Worm (Caenorhabditis elegans) whole organism, L1 larva: Measurements from ENCODE around the gene arr-1.
A peak's percentile ranks its signal among the peaks of the same experiment; 100 is the strongest.

Experiments
- C04F5.9 ChIP-seq: sonication (generic microtip); optimal IDR thresholded peaks from 2 replicates; lab custom pipeline; 2016; ENCODE audit warnings: missing genetic modification characterization, missing compliant biosample characterization
- C34B4.2 ChIP-seq: sonication (generic microtip); optimal IDR thresholded peaks from 2 replicates; lab custom pipeline; 2017; ENCODE audit warnings: mild to moderate bottlenecking, missing genetic modification characterization, missing compliant biosample characterization
- F16B12.6 ChIP-seq: fragments of 150-350 bp; optimal IDR thresholded peaks from 2 replicates; lab custom pipeline; 2014; ENCODE audit warnings: missing biosample characterization, missing genetic modification characterization
- aly-2 ChIP-seq: fragments of 150-350 bp; optimal IDR thresholded peaks from 2 replicates; lab custom pipeline; 2014; ENCODE audit warnings: missing biosample characterization, missing genetic modification characterization
- blmp-1 ChIP-seq: fragments of 150-350 bp; optimal IDR thresholded peaks from 2 replicates; lab custom pipeline; 2014; ENCODE audit warnings: missing biosample characterization, missing genetic modification characterization
- ceh-82 ChIP-seq, 3 experiments: fragments of 150-350 bp in 1 of 3; sonication (generic microtip) in 2 of 3; optimal IDR thresholded peaks; 2 replicates each; lab custom pipeline; 2014 to 2017; ENCODE audit warnings: missing biosample characterization in 3 of 3, missing genetic modification characterization in 3 of 3
- ceh-88 ChIP-seq: fragments of 200-800 bp; sonication (Bioruptor generic); IDR thresholded peaks from 2 replicates; pipeline ENCODE4 v1.3.6; 2022; ENCODE audit warnings: missing genetic modification characterization, missing compliant biosample characterization
- dpl-1 ChIP-seq, 3 experiments: fragments of 150-350 bp in 2 of 3; sonication (generic microtip) in 1 of 3; optimal IDR thresholded peaks; 2 replicates each; lab custom pipeline; 2014 to 2017; ENCODE audit warnings: missing biosample characterization in 3 of 3, missing genetic modification characterization in 3 of 3, missing genetic modification reagents in 3 of 3
- dsc-1 ChIP-seq: sonication (generic microtip); optimal IDR thresholded peaks from 2 replicates; lab custom pipeline; 2016; ENCODE audit warnings: mild to moderate bottlenecking, missing genetic modification characterization, missing compliant biosample characterization
- efl-1 ChIP-seq, 4 experiments: fragments of 150-350 bp; optimal IDR thresholded peaks in 3 of 4; peaks in 1 of 4; 1 replicate in 1 of 4; 2 replicates in 3 of 4; lab custom pipeline; 2014; ENCODE audit warnings: missing biosample characterization in 2 of 4, missing genetic modification characterization in 2 of 4, missing genetic modification reagents in 2 of 4
- egl-13 ChIP-seq: sonication (generic microtip); optimal IDR thresholded peaks from 2 replicates; lab custom pipeline; 2016; ENCODE audit warnings: missing genotype, missing genetic modification reagents, missing genetic modification characterization, missing compliant biosample characterization
- elt-2 ChIP-seq: sonication (generic microtip); optimal IDR thresholded peaks from 2 replicates; lab custom pipeline; 2016; ENCODE audit warnings: missing genetic modification characterization, mild to moderate bottlenecking, inconsistent platforms, missing compliant biosample characterization, missing genetic modification reagents
- fkh-10 ChIP-seq: sonication (generic microtip); optimal IDR thresholded peaks from 2 replicates; lab custom pipeline; 2017; ENCODE audit warnings: missing biosample characterization, missing genetic modification reagents, missing genetic modification characterization
- fkh-8 ChIP-seq: sonication (generic microtip); optimal IDR thresholded peaks from 2 replicates; lab custom pipeline; 2016; ENCODE audit warnings: mild to moderate bottlenecking, missing genetic modification characterization, missing compliant biosample characterization
- fos-1 ChIP-seq: fragments of 150-350 bp; optimal IDR thresholded peaks from 2 replicates; lab custom pipeline; 2014; ENCODE audit warnings: missing biosample characterization, missing genetic modification characterization
- hlh-17 ChIP-seq: fragments of 200-800 bp; sonication (Bioruptor generic); optimal IDR thresholded peaks from 2 replicates; lab custom pipeline; 2018; ENCODE audit warnings: missing genetic modification characterization, mild to moderate bottlenecking, missing compliant biosample characterization, moderate library complexity, borderline replicate concordance
- irx-1 ChIP-seq: sonication (generic microtip); optimal IDR thresholded peaks from 2 replicates; lab custom pipeline; 2016; ENCODE audit warnings: missing genetic modification characterization, missing compliant biosample characterization
- isw-1 ChIP-seq: fragments of 200-800 bp; sonication (Bioruptor generic); IDR thresholded peaks from 2 replicates; pipeline ENCODE4 v1.3.6; 2022; ENCODE audit warnings: missing genetic modification characterization, missing compliant biosample characterization
- lin-13 ChIP-seq: fragments of 150-350 bp; optimal IDR thresholded peaks from 2 replicates; lab custom pipeline; 2014; ENCODE audit warnings: missing biosample characterization, missing genetic modification reagents, missing genetic modification characterization
- lin-14 ChIP-seq: fragments of 200-800 bp; sonication (Bioruptor generic); optimal IDR thresholded peaks from 2 replicates; lab custom pipeline; 2018; ENCODE audit warnings: mild to moderate bottlenecking, missing genetic modification characterization, moderate library complexity, missing compliant biosample characterization
- lin-35 ChIP-seq, 2 experiments: fragments of 150-350 bp; optimal IDR thresholded peaks; 2 replicates each; lab custom pipeline; 2014; ENCODE audit warnings: missing biosample characterization in 2 of 2, missing genetic modification characterization in 2 of 2, missing genetic modification reagents in 2 of 2
- lir-3 ChIP-seq: sonication (generic microtip); optimal IDR thresholded peaks from 2 replicates; lab custom pipeline; 2016; ENCODE audit warnings: mild to moderate bottlenecking, missing genetic modification characterization, moderate library complexity, missing compliant biosample characterization; ENCODE audit not compliant: poor library complexity
- lsy-2 ChIP-seq, 2 experiments: fragments of 150-350 bp; optimal IDR thresholded peaks; 2 replicates each; lab custom pipeline; 2014; ENCODE audit warnings: missing biosample characterization in 2 of 2, missing genetic modification characterization in 2 of 2
- mab-9 ChIP-seq: fragments of 200-800 bp; sonication (Bioruptor generic); IDR thresholded peaks from 2 replicates; pipeline ENCODE4 v1.3.6; 2022; ENCODE audit warnings: missing genetic modification reagents, missing genetic modification characterization, missing compliant biosample characterization
- mdl-1 ChIP-seq, 2 experiments: fragments of 150-350 bp; optimal IDR thresholded peaks; 2 replicates each; lab custom pipeline; 2014 to 2017; ENCODE audit warnings: missing biosample characterization in 2 of 2, missing genetic modification characterization in 2 of 2, inconsistent platforms in 1 of 2
- mep-1 ChIP-seq: fragments of 150-350 bp; optimal IDR thresholded peaks from 2 replicates; lab custom pipeline; 2014; ENCODE audit warnings: missing biosample characterization, missing genetic modification characterization
- nhr-11 ChIP-seq: fragments of 150-350 bp; optimal IDR thresholded peaks from 2 replicates; lab custom pipeline; 2014; ENCODE audit warnings: missing biosample characterization, missing genetic modification characterization
- nhr-20 ChIP-seq: sonication (generic microtip); optimal IDR thresholded peaks from 2 replicates; lab custom pipeline; 2016; ENCODE audit warnings: mild to moderate bottlenecking, missing genetic modification characterization, missing compliant biosample characterization
- nhr-28 ChIP-seq: fragments of 150-350 bp; optimal IDR thresholded peaks from 2 replicates; lab custom pipeline; 2014; ENCODE audit warnings: missing biosample characterization, missing genetic modification characterization
- nhr-47 ChIP-seq: sonication (generic microtip); optimal IDR thresholded peaks from 2 replicates; lab custom pipeline; 2016; ENCODE audit warnings: mild to moderate bottlenecking, missing genetic modification characterization, moderate library complexity, missing compliant biosample characterization
- nhr-77 ChIP-seq: fragments of 150-350 bp; optimal IDR thresholded peaks from 2 replicates; lab custom pipeline; 2014; ENCODE audit warnings: missing biosample characterization, missing genetic modification characterization
- nhr-84 ChIP-seq: sonication (generic microtip); optimal IDR thresholded peaks from 2 replicates; lab custom pipeline; 2017; ENCODE audit warnings: missing biosample characterization, missing genetic modification characterization
- rnt-1 ChIP-seq: sonication (generic microtip); optimal IDR thresholded peaks from 2 replicates; lab custom pipeline; 2016; ENCODE audit warnings: mild to moderate bottlenecking, missing genetic modification characterization, moderate library complexity, missing compliant biosample characterization
- skn-1 ChIP-seq: fragments of 150-350 bp; optimal IDR thresholded peaks from 2 replicates; lab custom pipeline; 2014; ENCODE audit warnings: missing biosample characterization, missing genetic modification characterization
- snu-23 ChIP-seq: sonication (generic microtip); optimal IDR thresholded peaks from 2 replicates; lab custom pipeline; 2016; ENCODE audit warnings: missing genetic modification characterization, missing compliant biosample characterization
- sptf-1 ChIP-seq: fragments of 150-350 bp; optimal IDR thresholded peaks from 2 replicates; lab custom pipeline; 2014; ENCODE audit warnings: missing biosample characterization, missing genetic modification characterization
- sup-37 ChIP-seq: fragments of 200-800 bp; sonication (Bioruptor generic); optimal IDR thresholded peaks from 2 replicates; lab custom pipeline; 2018; ENCODE audit warnings: mild to moderate bottlenecking, missing genetic modification characterization, missing compliant biosample characterization
- swsn-7 ChIP-seq: sonication (generic microtip); optimal IDR thresholded peaks from 2 replicates; lab custom pipeline; 2016; ENCODE audit warnings: missing genetic modification characterization, missing compliant biosample characterization
- tbx-2 ChIP-seq: sonication (generic microtip); optimal IDR thresholded peaks from 2 replicates; lab custom pipeline; 2016; ENCODE audit warnings: missing genetic modification characterization, missing compliant biosample characterization
- tlp-1 ChIP-seq: fragments of 150-350 bp; optimal IDR thresholded peaks from 2 replicates; lab custom pipeline; 2014; ENCODE audit warnings: missing biosample characterization, missing genetic modification characterization
- unc-130 ChIP-seq: fragments of 150-350 bp; optimal IDR thresholded peaks from 2 replicates; lab custom pipeline; 2017; ENCODE audit warnings: missing biosample characterization, missing genetic modification characterization, inconsistent platforms
- unc-30 ChIP-seq: sonication (generic microtip); optimal IDR thresholded peaks from 2 replicates; lab custom pipeline; 2017; ENCODE audit warnings: missing biosample characterization, missing genetic modification characterization
- unc-86 ChIP-seq: sonication (generic microtip); optimal IDR thresholded peaks from 2 replicates; lab custom pipeline; 2016; ENCODE audit warnings: missing genetic modification characterization, missing compliant biosample characterization
- unc-98 ChIP-seq: fragments of 200-800 bp; sonication (Bioruptor generic); IDR thresholded peaks from 2 replicates; pipeline ENCODE4 v1.3.6; 2022; ENCODE audit warnings: missing genetic modification characterization, missing compliant biosample characterization
- zag-1 ChIP-seq: fragments of 150-350 bp; optimal IDR thresholded peaks from 2 replicates; lab custom pipeline; 2014; ENCODE audit warnings: missing biosample characterization, missing genetic modification characterization

The arr-1 gene

ce11 chrX:926125-926524, 24.5 kb upstream of the arr-1 start:
- TF ChIP-seq tbx-2 (tag; lab: Kevin White, UChicago) (no peak), C04F5.9 (tag; lab: Kevin White, UChicago) (no peak), mab-9 (GFP tag; lab: Robert Waterston, UW) (no peak), fos-1 (no peak), fkh-8 (tag; lab: Kevin White, UChicago) (no peak), mep-1 (no peak), sup-37 (GFP tag; lab: Kevin White, UChicago) (no peak), skn-1 (tag; lab: Kevin White, UChicago) (no peak), unc-86 (tag; lab: Kevin White, UChicago) (no peak), lin-35 (GFP tag; optimal IDR thresholded peaks at IDR 0.05; lab: Kevin White, UChicago) (no peak), zag-1 (no peak), aly-2 (no peak), nhr-77 (tag; lab: Kevin White, UChicago) (no peak), elt-2 (tag; lab: Kevin White, UChicago) (no peak), nhr-20 (tag; lab: Kevin White, UChicago) (no peak), mdl-1 (tag; optimal IDR thresholded peaks at IDR 0.05; lab: Kevin White, UChicago) (no peak), nhr-28 (tag; lab: Kevin White, UChicago) (no peak)

ce11 chrX:927632-928031, 22.9 kb upstream of the arr-1 start:
- no peak for TF ChIP-seq hlh-17 (GFP tag; lab: Kevin White, UChicago)
- no peak for TF ChIP-seq lin-13 (GFP tag; lab: Kevin White, UChicago)
- no peak for TF ChIP-seq lir-3 (tag; lab: Kevin White, UChicago)
- TF ChIP-seq dsc-1: no peak
- peak; percentile 62 for TF ChIP-seq lin-14 (GFP tag; lab: Kevin White, UChicago)
- TF ChIP-seq isw-1 (GFP tag; lab: Robert Waterston, UW): no peak
- TF ChIP-seq nhr-11 (tag; lab: Kevin White, UChicago): no peak
- TF ChIP-seq unc-98 (GFP tag; lab: Robert Waterston, UW): no peak
- peak; percentile 10 for TF ChIP-seq skn-1 (tag; lab: Kevin White, UChicago)
- TF ChIP-seq nhr-84 (tag; lab: Kevin White, UChicago): no peak
- no peak for TF ChIP-seq egl-13 (tag; lab: Kevin White, UChicago)
- peak; percentile 31 for TF ChIP-seq rnt-1
- TF ChIP-seq mdl-1 (tag; optimal IDR thresholded peaks at IDR 0.05; lab: Kevin White, UChicago): no peak
- peak in 1 of 2 experiments; percentile 6 for TF ChIP-seq lin-35 (GFP tag; optimal IDR thresholded peaks at IDR 0.05; lab: Kevin White, UChicago)
- TF ChIP-seq F16B12.6 (tag; lab: Kevin White, UChicago): no peak
- no peak for TF ChIP-seq sptf-1 (tag; lab: Kevin White, UChicago)
- no peak for TF ChIP-seq C34B4.2 (tag; lab: Kevin White, UChicago)
- TF ChIP-seq aly-2: no peak
- TF ChIP-seq tbx-2 (tag; lab: Kevin White, UChicago): no peak
- peak; percentile 76 for TF ChIP-seq blmp-1 (tag; lab: Kevin White, UChicago)
- TF ChIP-seq ceh-88 (GFP tag; lab: Robert Waterston, UW): no peak
- TF ChIP-seq nhr-77 (tag; lab: Kevin White, UChicago): no peak
- TF ChIP-seq fos-1: no peak
- no peak for TF ChIP-seq irx-1 (tag; lab: Kevin White, UChicago)

- TF ChIP-seq hlh-17 (GFP tag; lab: Kevin White, UChicago) (no peak), nhr-20 (tag; lab: Kevin White, UChicago) (no peak), lin-14 (GFP tag; lab: Kevin White, UChicago) (peak; percentile 84), unc-30 (tag; lab: Kevin White, UChicago) (no peak), tbx-2 (tag; lab: Kevin White, UChicago) (peak; percentile 14), swsn-7 (peak; percentile 30), dpl-1 (GFP tag; optimal IDR thresholded peaks at IDR 0.05; lab: Kevin White, UChicago) (peak in 1 of 3 experiments; percentile 8), tlp-1 (tag; lab: Kevin White, UChicago) (no peak), mep-1 (peak; percentile 4), nhr-47 (tag; lab: Kevin White, UChicago) (peak; percentile 47), C04F5.9 (tag; lab: Kevin White, UChicago) (no peak), snu-23 (GFP tag; lab: Kevin White, UChicago) (peak; percentile 17), elt-2 (tag; lab: Kevin White, UChicago) (no peak), unc-86 (tag; lab: Kevin White, UChicago) (peak; percentile 37), rnt-1 (peak; percentile 41), ceh-82 (tag; optimal IDR thresholded peaks at IDR 0.05; lab: Kevin White, UChicago) (peak in 2 of 3 experiments; percentile 37 to 45), lin-35 (GFP tag; optimal IDR thresholded peaks at IDR 0.05; lab: Kevin White, UChicago) (peak in 1 of 2 experiments; percentile 12), unc-130 (tag; lab: Kevin White, UChicago) (peak; percentile 13), fkh-8 (tag; lab: Kevin White, UChicago) (peak; percentile 49), lsy-2 (tag; optimal IDR thresholded peaks at IDR 0.05; lab: Kevin White, UChicago) (peak in 1 of 2 experiments; percentile 26), mdl-1 (tag; optimal IDR thresholded peaks at IDR 0.05; lab: Kevin White, UChicago) (peak in 1 of 2 experiments; percentile 0), fkh-10 (peak; percentile 65), efl-1 (optimal IDR thresholded peaks at IDR 0.05; lab: Kevin White, UChicago) (peak in 1 of 2 experiments; percentile 20), efl-1 (GFP tag; optimal IDR thresholded peaks at IDR 0.05 in 1 of 2; lab: Kevin White, UChicago) (peak in 1 of 2 experiments; percentile 65), skn-1 (tag; lab: Kevin White, UChicago) (peak; percentile 55)
These were observed 17.7 kb upstream of the arr-1 start for ce11 chrX:932874-933273.
